Fruit fly (Drosophila melanogaster) whole organism, prepupa: Measurements from ENCODE around the gene vir-1.

Source experiments
- CG6792 ChIP-seq: fragments of 200-800 bp; sonication (Bioruptor generic); optimal IDR thresholded peaks from 3 replicates; lab custom pipeline; 2016; ENCODE audit warnings: missing biosample characterization, missing genetic modification characterization
- Gug ChIP-seq: fragments of 200-800 bp; sonication (Bioruptor generic); IDR thresholded peaks from 2 replicates; pipeline ENCODE4 v1.3.6; 2022; ENCODE audit warnings: missing biosample characterization, missing genetic modification characterization
- Hr38 ChIP-seq: sonication (Bioruptor generic); optimal IDR thresholded peaks from 2 replicates; lab custom pipeline; 2016; ENCODE audit warnings: missing biosample characterization, missing genetic modification characterization

- TF ChIP-seq Gug (GFP tag; lab: Robert Waterston, UW) (no peak), CG6792 (GFP tag; lab: Kevin White, UChicago) (no peak), Hr38 (no peak)
Measured at dm6 chr2L:12472988-12473387, 49.7 kb upstream of the vir-1 start.
